Worm (Caenorhabditis elegans) whole organism, L3 larva: Measurements from ENCODE around the gene F32H5.3.
A peak's percentile ranks its signal among the peaks of the same experiment; 100 is the strongest.

Experiments
- R02D3.7 ChIP-seq: fragments of 150-350 bp; optimal IDR thresholded peaks from 2 replicates; lab custom pipeline; 2014; ENCODE audit warnings: missing biosample characterization, missing genetic modification characterization
- ama-1 ChIP-seq: fragments of 150-350 bp; optimal IDR thresholded peaks from 2 replicates; lab custom pipeline; 2018
- ceh-16 ChIP-seq: sonication (generic microtip); optimal IDR thresholded peaks from 2 replicates; lab custom pipeline; 2017; ENCODE audit warnings: missing biosample characterization, missing genetic modification characterization
- ceh-28 ChIP-seq: fragments of 150-350 bp; optimal IDR thresholded peaks from 2 replicates; lab custom pipeline; 2014; ENCODE audit warnings: missing biosample characterization, missing genetic modification reagents, missing genetic modification characterization
- egl-5 ChIP-seq: fragments of 150-350 bp; optimal IDR thresholded peaks from 2 replicates; lab custom pipeline; 2017; ENCODE audit warnings: missing biosample characterization, missing genetic modification reagents, missing genetic modification characterization, inconsistent platforms
- elt-1 ChIP-seq: fragments of 150-350 bp; optimal IDR thresholded peaks from 2 replicates; lab custom pipeline; 2014; ENCODE audit warnings: missing biosample characterization, missing genetic modification characterization
- elt-2 ChIP-seq: sonication (generic microtip); optimal IDR thresholded peaks from 2 replicates; lab custom pipeline; 2016; ENCODE audit warnings: missing genetic modification reagents, mild to moderate bottlenecking, missing genetic modification characterization, missing compliant biosample characterization
- fkh-2 ChIP-seq: fragments of 150-350 bp; optimal IDR thresholded peaks from 2 replicates; lab custom pipeline; 2014; ENCODE audit warnings: missing biosample characterization, missing genetic modification reagents, missing genetic modification characterization
- fos-1 ChIP-seq: fragments of 150-350 bp; optimal IDR thresholded peaks from 2 replicates; lab custom pipeline; 2014; ENCODE audit warnings: missing biosample characterization, missing genetic modification characterization
- hmg-11 ChIP-seq: sonication (generic microtip); optimal IDR thresholded peaks from 2 replicates; lab custom pipeline; 2016; ENCODE audit warnings: missing genetic modification characterization, missing compliant biosample characterization
- jun-1 ChIP-seq: fragments of 150-350 bp; optimal IDR thresholded peaks from 2 replicates; lab custom pipeline; 2014; ENCODE audit warnings: missing biosample characterization, missing genetic modification reagents, missing genetic modification characterization
- lin-39 ChIP-seq: fragments of 150-350 bp; optimal IDR thresholded peaks from 2 replicates; lab custom pipeline; 2018; ENCODE audit warnings: missing biosample characterization, missing genetic modification reagents, missing genetic modification characterization
- lsy-12 ChIP-seq: sonication (generic microtip); optimal IDR thresholded peaks from 2 replicates; lab custom pipeline; 2016; ENCODE audit warnings: mild to moderate bottlenecking, missing genetic modification characterization, missing compliant biosample characterization
- mml-1 ChIP-seq: fragments of 150-350 bp; sonication (generic microtip); optimal IDR thresholded peaks from 3 replicates; lab custom pipeline; 2014; ENCODE audit warnings: missing biosample characterization, missing genetic modification characterization
- nfya-1 ChIP-seq: sonication (generic microtip); optimal IDR thresholded peaks from 2 replicates; lab custom pipeline; 2017; ENCODE audit warnings: missing genetic modification characterization, mild to moderate bottlenecking, missing compliant biosample characterization, antibody characterized with exemption, moderate library complexity; ENCODE audit not compliant: insufficient read depth
- nhr-11 ChIP-seq: fragments of 150-350 bp; optimal IDR thresholded peaks from 2 replicates; lab custom pipeline; 2014; ENCODE audit warnings: missing biosample characterization, missing genetic modification characterization
- nhr-12 ChIP-seq: fragments of 150-350 bp; optimal IDR thresholded peaks from 2 replicates; lab custom pipeline; 2014; ENCODE audit warnings: missing biosample characterization, missing genetic modification characterization
- nhr-23 ChIP-seq: fragments of 150-350 bp; optimal IDR thresholded peaks from 2 replicates; lab custom pipeline; 2014; ENCODE audit warnings: missing biosample characterization, missing genetic modification reagents, missing genetic modification characterization
- nhr-25 ChIP-seq: sonication (generic microtip); optimal IDR thresholded peaks from 2 replicates; lab custom pipeline; 2017; ENCODE audit warnings: missing biosample characterization, missing genetic modification characterization
- nhr-28 ChIP-seq: fragments of 150-350 bp; optimal IDR thresholded peaks from 2 replicates; lab custom pipeline; 2014; ENCODE audit warnings: missing biosample characterization, missing genetic modification characterization
- nhr-76 ChIP-seq: fragments of 150-350 bp; sonication (generic microtip); optimal IDR thresholded peaks from 5 replicates; lab custom pipeline; 2014; ENCODE audit warnings: missing biosample characterization, missing genetic modification characterization
- nhr-77 ChIP-seq: fragments of 150-350 bp; optimal IDR thresholded peaks from 2 replicates; lab custom pipeline; 2014; ENCODE audit warnings: missing biosample characterization, missing genetic modification characterization
- pha-4 ChIP-seq: fragments of 150-350 bp; optimal IDR thresholded peaks from 2 replicates; lab custom pipeline; 2014; ENCODE audit warnings: missing biosample characterization, missing genetic modification reagents, missing genetic modification characterization
- pqm-1 ChIP-seq: fragments of 150-350 bp; optimal IDR thresholded peaks from 2 replicates; lab custom pipeline; 2017; ENCODE audit warnings: missing biosample characterization, missing genetic modification characterization, inconsistent platforms
- sea-2 ChIP-seq: fragments of 150-350 bp; sonication (generic microtip); optimal IDR thresholded peaks from 4 replicates; lab custom pipeline; 2014; ENCODE audit warnings: missing biosample characterization, missing genetic modification reagents, missing genetic modification characterization
- tbx-2 ChIP-seq: sonication (generic microtip); optimal IDR thresholded peaks from 2 replicates; lab custom pipeline; 2016; ENCODE audit warnings: mild to moderate bottlenecking, missing genetic modification characterization, missing compliant biosample characterization
- unc-39 ChIP-seq: sonication (generic microtip); optimal IDR thresholded peaks from 4 replicates; lab custom pipeline; 2017; ENCODE audit warnings: missing biosample characterization, missing genetic modification characterization
- ztf-11 ChIP-seq: fragments of 150-350 bp; optimal IDR thresholded peaks from 2 replicates; lab custom pipeline; 2014; ENCODE audit warnings: missing biosample characterization, missing genetic modification characterization

F32H5.3 gene

DNA sequence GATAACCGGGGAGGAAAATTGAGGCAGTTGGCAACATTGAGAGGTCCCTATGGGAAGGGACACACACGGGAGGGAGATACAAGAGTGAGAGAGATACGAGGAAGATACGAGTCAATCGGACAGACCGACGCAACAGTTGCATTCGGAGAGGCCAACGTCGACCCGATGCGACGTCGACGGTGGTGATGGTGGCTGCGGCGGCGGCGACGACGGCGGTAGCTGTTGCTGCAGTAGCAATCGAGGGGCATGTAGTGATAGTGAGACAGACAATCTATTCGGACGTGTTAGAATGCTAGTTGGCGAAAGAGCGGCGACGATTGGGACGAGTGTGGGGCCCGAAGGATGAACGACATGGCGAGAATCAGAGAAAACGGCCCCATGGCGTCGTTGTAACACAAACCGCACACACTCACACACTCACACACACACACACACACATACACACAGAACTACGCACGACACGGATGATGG is 34.2 kb downstream of the F32H5.3 start:
- no peak for TF ChIP-seq elt-1 (tag; lab: Kevin White, UChicago)
- no peak for TF ChIP-seq nhr-76 (tag; lab: Kevin White, UChicago)
- TF ChIP-seq nhr-12 (tag; lab: Kevin White, UChicago) = no peak
- TF ChIP-seq nhr-23 (tag; lab: Kevin White, UChicago) = peak; percentile 33
- TF ChIP-seq lin-39 (tag; lab: Kevin White, UChicago) = peak; percentile 17
- TF ChIP-seq egl-5 (tag; lab: Kevin White, UChicago) = no peak
- TF ChIP-seq ceh-28 (tag; lab: Kevin White, UChicago) = peak; percentile 2
- peak; percentile 45 for TF ChIP-seq nfya-1
- TF ChIP-seq lsy-12 (tag; lab: Kevin White, UChicago) = peak; percentile 8

DNA sequence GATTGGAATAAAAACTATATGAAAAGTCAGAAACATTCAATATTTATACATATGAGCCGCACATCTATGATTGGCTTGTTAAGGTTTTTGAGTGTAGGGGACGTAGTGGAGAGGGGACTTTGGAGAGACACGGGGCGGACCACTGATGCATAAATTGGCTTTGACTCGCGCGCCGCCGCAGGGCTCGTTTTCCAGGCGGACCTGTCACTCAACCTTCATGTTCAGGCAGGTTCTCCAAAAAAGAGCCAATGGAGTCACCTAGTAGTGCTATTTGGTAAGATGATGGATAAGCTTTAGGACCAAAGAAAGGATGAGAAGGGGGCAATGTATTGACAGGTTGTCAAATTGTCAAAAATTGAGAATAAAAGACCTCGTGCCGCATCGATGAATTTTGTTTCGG is 35.8 kb downstream of the F32H5.3 start:
- no peak for TF ChIP-seq jun-1 (tag; lab: Kevin White, UChicago)
- TF ChIP-seq nfya-1 = no peak
- no peak for TF ChIP-seq elt-2 (tag; lab: Kevin White, UChicago)
- TF ChIP-seq nhr-76 (tag; lab: Kevin White, UChicago) = no peak
- TF ChIP-seq tbx-2 (tag; lab: Kevin White, UChicago) = no peak
- TF ChIP-seq unc-39 (tag; lab: Kevin White, UChicago) = no peak
- TF ChIP-seq fkh-2 (tag; lab: Kevin White, UChicago) = no peak
- no peak for TF ChIP-seq nhr-77 (tag; lab: Kevin White, UChicago)
- TF ChIP-seq nhr-11 = no peak
- no peak for TF ChIP-seq ztf-11 (tag; lab: Kevin White, UChicago)
- no peak for TF ChIP-seq fos-1

DNA sequence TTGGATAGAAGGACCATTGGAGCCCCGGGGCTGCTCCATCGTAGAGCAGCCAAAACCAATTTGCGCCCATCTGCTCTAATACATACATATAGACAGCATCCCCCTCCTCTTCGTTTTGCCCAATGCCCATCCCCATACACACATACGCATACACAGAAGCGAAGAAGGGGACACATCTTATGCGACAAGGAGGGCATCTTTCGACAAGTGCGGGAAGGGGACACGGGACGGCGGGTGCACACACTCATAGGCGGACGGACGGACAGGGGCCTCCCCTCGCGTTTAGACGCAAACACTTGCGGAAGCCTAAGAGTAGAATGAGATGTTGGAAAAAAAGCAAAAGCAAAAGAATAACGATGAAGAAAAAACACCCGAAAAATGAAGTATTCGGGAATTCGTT is 37.3 kb downstream of the F32H5.3 start:
- peak; percentile 21 for TF ChIP-seq lin-39 (tag; lab: Kevin White, UChicago)
- TF ChIP-seq nfya-1 = peak; percentile 38
- no peak for TF ChIP-seq lsy-12 (tag; lab: Kevin White, UChicago)
- TF ChIP-seq hmg-11 (tag; lab: Kevin White, UChicago) = peak; percentile 30

DNA sequence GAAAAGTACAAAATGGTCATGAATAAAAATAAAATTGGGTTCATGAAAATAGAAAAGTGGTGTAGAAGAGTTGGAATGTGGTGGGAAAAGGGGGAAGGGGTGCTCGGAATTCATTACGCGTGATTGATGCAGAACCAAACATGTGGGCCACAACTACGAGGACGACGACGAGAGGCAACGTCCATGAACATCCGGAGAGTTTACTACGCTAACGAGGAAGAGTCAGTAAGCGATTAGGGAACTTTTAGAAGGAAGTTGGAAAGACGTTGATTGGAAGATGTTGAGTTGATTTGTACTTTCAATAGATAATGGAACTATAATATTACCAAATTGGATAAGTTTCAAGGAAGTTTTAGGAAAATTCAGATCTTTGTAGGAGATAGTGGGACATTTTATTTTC is 42.5 kb downstream of the F32H5.3 start:
- TF ChIP-seq nhr-25 (tag; lab: Kevin White, UChicago) (no peak), lin-39 (tag; lab: Kevin White, UChicago) (peak; percentile 42)
- TF ChIP-seq, all 47 proteins: peak for 1

DNA sequence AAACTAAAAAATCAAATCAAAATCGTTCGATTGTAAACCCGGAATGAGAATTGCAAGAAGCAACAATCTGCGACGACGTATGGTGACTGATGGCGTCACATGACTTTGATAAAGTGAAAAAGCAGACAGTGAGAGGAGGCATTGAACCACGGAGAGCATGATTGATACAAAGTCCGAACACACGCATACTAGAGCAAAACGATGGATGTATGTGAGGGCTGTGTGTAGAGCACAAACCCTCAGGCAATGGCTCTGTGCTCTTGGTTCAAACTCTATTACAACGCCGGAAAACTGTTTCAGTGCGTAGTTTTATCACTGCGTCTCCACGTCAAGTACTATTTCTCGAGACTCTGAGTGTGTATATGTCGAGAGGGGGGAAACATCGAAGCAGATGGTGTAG is 43.4 kb downstream of the F32H5.3 start:
- no peak for TF ChIP-seq nfya-1
- no peak for TF ChIP-seq elt-2 (tag; lab: Kevin White, UChicago)
- TF ChIP-seq lin-39 (tag; lab: Kevin White, UChicago) = peak; percentile 93
- TF ChIP-seq nhr-28 (tag; lab: Kevin White, UChicago) = no peak
- peak; percentile 52 for TF ChIP-seq egl-5 (tag; lab: Kevin White, UChicago)

DNA sequence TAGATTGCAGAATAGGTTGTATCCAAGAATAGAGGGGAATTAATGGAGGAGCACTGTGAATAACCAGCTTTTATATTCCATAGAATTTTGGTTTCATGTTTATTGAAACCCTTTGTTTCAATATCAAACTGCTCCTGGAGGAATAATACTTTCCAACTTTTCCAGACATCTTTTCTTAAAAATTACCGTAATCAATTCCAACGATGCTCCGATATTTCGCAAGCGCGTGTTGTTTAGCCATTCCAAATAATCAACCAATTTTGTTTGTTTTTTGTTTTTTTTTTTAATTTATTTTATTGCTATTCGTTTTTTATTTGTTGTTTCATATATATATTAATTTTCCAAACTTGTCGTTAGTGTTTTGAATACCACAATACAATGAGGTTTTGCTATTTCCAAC is 46.9 kb downstream of the F32H5.3 start, which contains the start of gene cutl-1:
Gene cutl-1, minus strand, starts transcription at position 83 of the 400 bp plus-strand sequence.
- TF ChIP-seq ceh-28 (tag; lab: Kevin White, UChicago) = no peak
- peak; percentile 10 for TF ChIP-seq pha-4
- no peak for TF ChIP-seq ceh-16

DNA sequence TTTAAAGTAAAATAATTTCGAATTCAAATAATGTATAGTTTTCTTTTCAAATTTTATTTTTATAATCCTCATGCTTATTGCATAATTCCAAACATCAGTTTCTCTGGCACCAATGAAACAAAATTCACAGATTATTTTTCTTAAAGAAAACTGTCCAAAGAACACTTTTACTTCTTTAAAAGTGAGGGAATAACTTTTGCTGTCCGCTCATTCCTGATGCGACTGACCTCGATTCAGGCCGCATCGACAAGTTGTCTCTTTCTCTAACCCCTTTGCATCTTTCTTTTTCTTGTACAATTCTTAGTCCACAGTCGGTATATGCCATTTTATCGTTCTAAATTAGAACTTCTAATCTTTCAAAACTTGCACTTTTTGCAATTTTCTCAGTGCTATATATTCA is 47.4 kb downstream of the F32H5.3 start, which contains the start of gene F53F1.2:
Gene F53F1.2, plus strand, starts transcription at position 306 of the 400 bp plus-strand sequence.
- no peak for TF ChIP-seq nhr-76 (tag; lab: Kevin White, UChicago)
- peak; percentile 52 for TF ChIP-seq nhr-23 (tag; lab: Kevin White, UChicago)

DNA sequence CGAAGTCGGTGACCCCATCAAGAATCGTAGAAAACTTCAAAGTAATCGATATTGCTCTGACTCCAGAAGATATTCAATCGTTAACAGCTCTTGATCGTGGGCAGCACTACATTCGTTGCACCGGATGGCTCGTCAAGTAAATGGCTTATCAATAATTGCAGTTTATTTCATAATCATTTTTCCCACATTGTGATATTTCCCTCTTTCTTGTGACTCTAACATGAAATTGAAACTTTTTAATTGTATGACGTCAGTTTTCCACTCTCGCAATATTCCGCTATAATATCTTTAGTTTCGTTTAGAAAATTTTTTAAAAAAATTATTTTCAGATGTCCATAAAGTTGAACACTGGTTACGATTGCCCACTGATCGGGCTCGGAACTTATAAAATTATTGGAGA is 48.8 kb downstream of the F32H5.3 start, which contains the start of gene F53F1.3:
Gene F53F1.3, plus strand, starts transcription at position 330 of the 400 bp plus-strand sequence.
- peak; percentile 51 for TF ChIP-seq elt-2 (tag; lab: Kevin White, UChicago)
- TF ChIP-seq sea-2 (GFP tag; lab: Kevin White, UChicago) = no peak

DNA sequence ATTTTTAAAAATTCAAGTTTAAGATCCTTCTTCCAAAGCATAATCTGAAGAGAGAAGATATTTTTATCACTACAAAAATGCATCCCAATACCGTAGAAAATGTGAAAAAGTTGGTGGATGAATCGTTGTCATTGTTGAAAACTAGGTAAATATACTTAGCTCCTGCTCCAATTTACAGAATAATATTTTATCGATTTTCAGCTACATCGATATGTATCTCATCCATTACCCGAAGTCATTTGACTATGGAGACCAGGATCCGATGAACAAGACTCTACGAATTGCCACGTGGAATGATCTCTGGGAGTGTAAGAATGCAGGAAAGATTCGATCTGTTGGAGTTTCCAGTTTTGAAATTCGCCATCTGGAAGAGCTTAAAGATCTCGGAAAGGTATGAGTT is 49.3 kb downstream of the F32H5.3 start:
- no peak for TF ChIP-seq fkh-2 (tag; lab: Kevin White, UChicago)
- no peak for TF ChIP-seq ama-1 (lab: Kevin White, UChicago)
- no peak for TF ChIP-seq pha-4
- no peak for TF ChIP-seq pqm-1 (tag; lab: Kevin White, UChicago)
- TF ChIP-seq R02D3.7 (tag; lab: Kevin White, UChicago) = no peak
- no peak for TF ChIP-seq mml-1 (tag; lab: Kevin White, UChicago)
- no peak for TF ChIP-seq elt-2 (tag; lab: Kevin White, UChicago)
